Fruit fly (Drosophila melanogaster): ENCODE data around the gene CG10663.

Gene CG10663

DNA sequence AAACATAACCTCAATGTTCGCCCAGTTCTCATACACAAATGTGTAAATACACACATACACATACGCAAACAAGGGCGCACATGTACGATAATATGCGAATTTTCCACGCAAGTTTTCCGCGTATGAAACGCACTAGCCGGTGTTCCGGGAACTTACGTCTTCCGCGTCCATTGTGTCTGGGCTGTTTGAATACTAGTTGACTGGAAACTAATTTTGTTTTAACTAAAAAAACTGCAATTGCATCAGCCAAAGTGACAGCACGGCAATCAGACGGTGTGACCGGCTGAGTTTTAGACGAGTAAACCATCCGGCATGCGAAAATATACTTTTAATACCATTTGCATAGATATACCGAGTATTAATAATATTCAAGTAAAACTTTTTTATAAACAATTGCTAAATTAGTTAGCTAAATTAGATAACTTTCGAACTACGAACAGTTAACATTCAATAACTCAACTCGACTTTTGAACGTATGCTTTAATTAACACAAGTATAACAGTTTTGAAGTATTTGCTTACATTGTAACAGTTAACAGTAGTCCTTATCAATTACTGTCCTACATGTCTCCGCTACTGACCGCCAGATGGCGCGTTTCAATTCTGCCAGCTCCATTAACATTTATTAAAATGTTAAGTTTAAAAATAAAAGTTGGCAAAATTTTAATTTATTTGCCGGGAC lies 41.7 kb upstream of the CG10663 start, which contains the start of gene eIF2beta:
TSS of gene eIF2beta (minus strand) at position 299 of the 681 bp plus-strand sequence.
- TF ChIP-seq CG10348 (GFP tag; IDR thresholded peaks at IDR 0.05) (no peak), CG13204 (GFP tag; optimal IDR thresholded peaks at IDR 0.05) (no peak), Ets98B (GFP tag; IDR thresholded peaks at IDR 0.05) (no peak), CG9948 (tag; optimal IDR thresholded peaks at IDR 0.05) (no peak), Pif1A (GFP tag; optimal IDR thresholded peaks at IDR 0.05) (no peak), rn (GFP tag; IDR thresholded peaks at IDR 0.05) (no peak), fd96Ca (GFP tag; IDR thresholded peaks at IDR 0.05) (no peak), Snoo (tag; optimal IDR thresholded peaks at IDR 0.05) (peak; percentile 35), gl (tag; optimal IDR thresholded peaks at IDR 0.05) (peak; percentile 0), CG14655 (GFP tag; optimal IDR thresholded peaks at IDR 0.05) (peak; percentile 42), CG17806 (tag; optimal IDR thresholded peaks at IDR 0.05) (no peak), CG4496 (GFP tag; IDR thresholded peaks at IDR 0.05) (0 out of 3 replicates have a peak, but pooled peaks have one; percentile 9), CG8159 (tag; optimal IDR thresholded peaks at IDR 0.05) (peak; percentile 15), Pif1B (GFP tag; optimal IDR thresholded peaks at IDR 0.05) (peak; percentile 0), D1 (tag; optimal IDR thresholded peaks at IDR 0.05) (no peak), CG32121 (GFP tag; IDR thresholded peaks at IDR 0.05) (no peak), CG15710 (tag; optimal IDR thresholded peaks at IDR 0.05) (peak; percentile 12), CG34367 (tag; optimal IDR thresholded peaks at IDR 0.05) (peak; percentile 20)

DNA sequence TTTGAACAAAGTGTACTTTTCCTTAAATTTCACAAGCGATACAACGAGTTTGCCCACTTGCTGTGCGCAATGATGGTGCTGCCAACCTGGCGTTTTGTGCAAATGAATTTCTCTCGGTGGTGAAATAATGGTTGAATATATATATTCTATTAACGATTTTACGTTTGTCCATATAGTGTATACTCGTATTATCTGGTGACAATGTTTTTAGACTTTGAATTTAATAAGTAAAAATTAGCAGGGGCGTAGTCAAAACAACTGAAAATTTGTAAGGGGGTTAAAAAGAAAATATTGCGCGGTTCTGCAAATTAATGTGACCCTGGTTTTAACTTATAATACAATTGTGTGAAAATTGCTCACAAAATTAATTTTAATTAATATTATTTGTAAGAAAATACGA lies 39.1 kb upstream of the CG10663 start, which contains the start of the genes ver and Gcn5:
TSS of gene ver (plus strand) at position 47 of the 400 bp plus-strand sequence.
TSS of gene Gcn5 (minus strand) at position 74 of the 400 bp plus-strand sequence.
- TF ChIP-seq CG8159 (tag; optimal IDR thresholded peaks at IDR 0.05), result peak; percentile 92
- peak; percentile 96 for TF ChIP-seq Pif1A (GFP tag; optimal IDR thresholded peaks at IDR 0.05)
- peak; percentile 98 for TF ChIP-seq Ets98B (GFP tag; IDR thresholded peaks at IDR 0.05)
- peak; percentile 97 for TF ChIP-seq Pif1B (GFP tag; optimal IDR thresholded peaks at IDR 0.05)
- TF ChIP-seq CG34367 (tag; optimal IDR thresholded peaks at IDR 0.05), result peak; percentile 91
- peak; percentile 95 for TF ChIP-seq rn (GFP tag; IDR thresholded peaks at IDR 0.05)
- TF ChIP-seq CG4496 (GFP tag; IDR thresholded peaks at IDR 0.05), result peak; percentile 99
- TF ChIP-seq CG10348 (GFP tag; IDR thresholded peaks at IDR 0.05), result peak; percentile 90
- no peak for TF ChIP-seq CG13204 (GFP tag; optimal IDR thresholded peaks at IDR 0.05)
- TF ChIP-seq EcR (GFP tag; optimal IDR thresholded peaks at IDR 0.05), result peak; percentile 17
- peak; percentile 96 for TF ChIP-seq CG12605 (GFP tag; IDR thresholded peaks at IDR 0.05)
- TF ChIP-seq CG32121 (GFP tag; IDR thresholded peaks at IDR 0.05), result peak; percentile 98
- TF ChIP-seq CG17806 (tag; optimal IDR thresholded peaks at IDR 0.05), result peak; percentile 94
- peak; percentile 95 for TF ChIP-seq CG8301 (tag; optimal IDR thresholded peaks at IDR 0.05)
- TF ChIP-seq gl (tag; optimal IDR thresholded peaks at IDR 0.05), result peak; percentile 83
- TF ChIP-seq fd96Ca (GFP tag; IDR thresholded peaks at IDR 0.05), result peak; percentile 96
- TF ChIP-seq CG15710 (tag; optimal IDR thresholded peaks at IDR 0.05), result peak; percentile 95
- peak; percentile 93 for TF ChIP-seq Snoo (tag; optimal IDR thresholded peaks at IDR 0.05)
- TF ChIP-seq D1 (tag; optimal IDR thresholded peaks at IDR 0.05), result no peak
- TF ChIP-seq CG9948 (tag; optimal IDR thresholded peaks at IDR 0.05), result peak; percentile 93
- TF ChIP-seq CG14655 (GFP tag; optimal IDR thresholded peaks at IDR 0.05), result peak; percentile 97

DNA sequence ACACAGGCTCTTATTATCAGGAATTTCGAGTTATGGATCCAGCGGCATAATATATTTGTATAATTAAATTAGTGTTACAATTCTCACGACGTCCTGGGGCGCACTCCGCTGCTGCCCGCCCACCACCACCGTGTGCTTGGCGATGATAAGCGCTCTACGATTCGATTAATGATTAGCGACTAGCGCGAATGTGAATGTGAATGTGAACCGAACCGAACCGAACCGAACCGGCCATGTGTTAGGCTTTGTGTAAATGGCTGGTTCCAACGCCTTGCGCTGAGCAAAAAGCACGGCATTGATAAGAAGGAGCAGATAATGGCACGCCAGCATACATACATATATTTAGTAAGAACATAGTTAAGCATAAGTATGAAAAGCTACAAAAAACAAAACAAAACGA lies 34.5 kb upstream of the CG10663 start:
- TF ChIP-seq CG34367 (tag; optimal IDR thresholded peaks at IDR 0.05), result no peak
- no peak for TF ChIP-seq Ets98B (GFP tag; IDR thresholded peaks at IDR 0.05)
- no peak for TF ChIP-seq CG8301 (tag; optimal IDR thresholded peaks at IDR 0.05)
- TF ChIP-seq CG4496 (GFP tag; IDR thresholded peaks at IDR 0.05), result no peak
- no peak for TF ChIP-seq CG14655 (GFP tag; optimal IDR thresholded peaks at IDR 0.05)

DNA sequence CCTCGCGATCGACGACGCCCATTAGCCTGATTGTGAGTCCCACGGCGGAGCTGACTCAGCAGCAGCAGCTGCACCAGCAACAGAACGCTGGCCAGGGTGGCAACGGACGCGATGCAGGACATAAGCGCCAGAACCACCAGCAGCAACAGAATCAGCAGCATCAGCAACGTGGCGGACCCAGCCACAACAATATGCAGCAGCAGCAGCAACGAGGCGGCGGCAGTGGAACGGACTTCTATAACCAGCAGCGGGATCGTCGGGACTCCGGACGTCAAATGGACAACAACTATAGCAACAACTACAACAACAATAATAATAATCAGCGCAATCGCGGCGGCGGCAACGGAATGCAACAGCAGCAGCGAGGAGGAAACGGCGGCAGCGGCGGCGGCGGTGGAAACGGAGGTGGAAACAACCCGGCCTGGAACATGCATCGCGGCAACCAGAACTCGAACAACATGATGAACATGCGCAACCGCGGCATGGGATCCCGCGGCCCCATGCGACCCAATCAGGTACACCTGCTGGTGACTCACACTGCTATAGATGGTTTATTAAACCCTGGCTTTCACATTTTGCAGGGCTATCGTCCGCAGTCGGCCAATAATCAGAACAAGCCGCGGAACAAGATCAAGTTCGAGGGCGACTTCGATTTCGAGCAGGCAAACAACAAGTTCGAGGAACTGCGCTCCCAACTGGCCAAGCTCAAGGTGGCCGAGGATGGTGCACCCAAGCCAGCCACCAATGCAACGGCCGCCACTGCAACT lies 32.8 kb upstream of the CG10663 start:
- peak; percentile 91 for TF ChIP-seq EcR (GFP tag; optimal IDR thresholded peaks at IDR 0.05)
- TF ChIP-seq CG12605 (GFP tag; IDR thresholded peaks at IDR 0.05), result no peak

DNA sequence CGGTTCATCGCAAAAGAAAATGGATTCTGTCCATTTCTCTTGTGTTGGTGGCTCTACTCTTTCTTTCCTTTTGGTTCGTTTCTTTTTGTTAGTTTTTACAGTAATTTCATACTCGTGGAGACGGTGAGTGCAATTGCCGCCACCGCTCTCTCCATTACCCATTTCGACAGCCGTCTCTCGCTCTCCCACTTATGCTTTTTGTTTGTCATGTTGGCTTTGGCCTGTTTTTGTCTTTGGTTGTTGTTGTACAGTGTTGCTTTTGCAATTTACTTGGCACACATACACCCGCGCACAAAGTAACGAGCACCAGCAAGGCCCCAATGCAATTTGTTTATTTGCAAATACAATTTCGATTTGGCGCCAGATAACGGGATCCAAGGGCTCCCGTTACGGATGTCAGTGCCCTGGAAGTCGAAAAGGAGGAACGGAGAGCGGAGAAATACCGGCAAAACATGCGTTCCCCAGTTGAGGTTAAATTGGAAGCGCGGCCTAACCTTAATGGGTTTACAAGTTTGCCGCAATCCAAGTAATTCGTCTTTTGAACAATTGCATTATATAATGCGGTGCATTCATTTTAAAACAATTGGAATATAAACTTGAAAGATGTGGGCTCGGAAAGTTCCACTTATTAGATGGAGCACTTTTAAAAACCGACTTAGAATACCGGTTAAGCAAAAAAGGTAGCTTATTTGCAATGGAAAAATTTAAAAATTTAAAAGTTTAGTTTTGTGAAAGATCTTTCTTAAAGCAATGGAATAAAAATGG lies 31.0 kb upstream of the CG10663 start:
- TF ChIP-seq Pif1B (GFP tag; optimal IDR thresholded peaks at IDR 0.05) (peak; percentile 61), CG32121 (GFP tag; IDR thresholded peaks at IDR 0.05) (peak; percentile 70), CG12605 (GFP tag; IDR thresholded peaks at IDR 0.05) (peak; percentile 95), CG17806 (tag; optimal IDR thresholded peaks at IDR 0.05) (peak; percentile 49), CG15710 (tag; optimal IDR thresholded peaks at IDR 0.05) (peak; percentile 64), EcR (GFP tag; optimal IDR thresholded peaks at IDR 0.05) (peak; percentile 93), CG8159 (tag; optimal IDR thresholded peaks at IDR 0.05) (peak; percentile 56), rn (GFP tag; IDR thresholded peaks at IDR 0.05) (0 out of 2 replicates have a peak, but pooled peaks have one; percentile 26), CG9948 (tag; optimal IDR thresholded peaks at IDR 0.05) (peak; percentile 35), D1 (tag; optimal IDR thresholded peaks at IDR 0.05) (peak; percentile 52), Ets98B (GFP tag; IDR thresholded peaks at IDR 0.05) (peak; percentile 84), CG10348 (GFP tag; IDR thresholded peaks at IDR 0.05) (no peak), Pif1A (GFP tag; optimal IDR thresholded peaks at IDR 0.05) (peak; percentile 80), fd96Ca (GFP tag; IDR thresholded peaks at IDR 0.05) (peak; percentile 68; the same call in 2 of the 3 replicates), CG34367 (tag; optimal IDR thresholded peaks at IDR 0.05) (peak; percentile 68), gl (tag; optimal IDR thresholded peaks at IDR 0.05) (peak; percentile 95), CG13204 (GFP tag; optimal IDR thresholded peaks at IDR 0.05) (peak; percentile 80), CG14655 (GFP tag; optimal IDR thresholded peaks at IDR 0.05) (peak; percentile 85), Snoo (tag; optimal IDR thresholded peaks at IDR 0.05) (peak; percentile 7), CG8301 (tag; optimal IDR thresholded peaks at IDR 0.05) (peak; percentile 82), CG4496 (GFP tag; IDR thresholded peaks at IDR 0.05) (peak; percentile 89)

Data from whole organism, pupa.